Worm (Caenorhabditis elegans) whole organism, late embryonic: ENCODE results near the gene Y71H2B.11.

ENCODE experiments used
- C08G9.2 ChIP-seq: sonication (generic microtip); optimal IDR thresholded peaks from 2 replicates; lab custom pipeline; 2016; ENCODE audit warnings: mild to moderate bottlenecking, missing genetic modification characterization, moderate library complexity, missing compliant biosample characterization
- C38D4.7 ChIP-seq: fragments of 200-800 bp; sonication (Bioruptor generic); optimal IDR thresholded peaks from 2 replicates; lab custom pipeline; 2018; ENCODE audit warnings: mild to moderate bottlenecking, missing genetic modification characterization, moderate library complexity, missing compliant biosample characterization
- F13H6.1 ChIP-seq: sonication (generic microtip); optimal IDR thresholded peaks from 2 replicates; lab custom pipeline; 2016; ENCODE audit warnings: missing genetic modification characterization, missing compliant biosample characterization
- K02D7.2 ChIP-seq: sonication (generic microtip); optimal IDR thresholded peaks from 2 replicates; lab custom pipeline; 2017; ENCODE audit warnings: mild to moderate bottlenecking, missing genetic modification characterization, missing compliant biosample characterization
- Y22D7AL.16 ChIP-seq: sonication (generic microtip); optimal IDR thresholded peaks from 2 replicates; lab custom pipeline; 2016; ENCODE audit warnings: missing genetic modification characterization, missing compliant biosample characterization
- ahr-1 ChIP-seq: sonication (generic microtip); optimal IDR thresholded peaks from 2 replicates; lab custom pipeline; 2016; ENCODE audit warnings: missing genetic modification characterization, missing compliant biosample characterization
- ama-1 ChIP-seq: fragments of 150-350 bp; optimal IDR thresholded peaks from 2 replicates; lab custom pipeline; 2014
- ceh-14 ChIP-seq: sonication (generic microtip); optimal IDR thresholded peaks from 2 replicates; lab custom pipeline; 2016; ENCODE audit warnings: missing genotype, missing genetic modification characterization, missing compliant biosample characterization
- ceh-2 ChIP-seq: sonication (generic microtip); optimal IDR thresholded peaks from 2 replicates; lab custom pipeline; 2016; ENCODE audit warnings: missing genotype, missing genetic modification characterization, missing compliant biosample characterization
- ceh-22 ChIP-seq: sonication (generic microtip); optimal IDR thresholded peaks from 2 replicates; lab custom pipeline; 2017; ENCODE audit warnings: missing biosample characterization, missing genetic modification characterization
- ceh-24 ChIP-seq: sonication (generic microtip); optimal IDR thresholded peaks from 2 replicates; lab custom pipeline; 2016; ENCODE audit warnings: mild to moderate bottlenecking, missing genetic modification characterization, missing compliant biosample characterization
- ceh-30 ChIP-seq: fragments of 150-350 bp; optimal IDR thresholded peaks from 2 replicates; lab custom pipeline; 2014; ENCODE audit warnings: missing biosample characterization, missing genetic modification characterization
- ceh-31 ChIP-seq: sonication (generic microtip); optimal IDR thresholded peaks from 2 replicates; lab custom pipeline; 2016; ENCODE audit warnings: missing genetic modification characterization, missing compliant biosample characterization
- ceh-34 ChIP-seq: sonication (generic microtip); optimal IDR thresholded peaks from 2 replicates; lab custom pipeline; 2016; ENCODE audit warnings: mild to moderate bottlenecking, missing genetic modification characterization, missing compliant biosample characterization
- ceh-45 ChIP-seq: fragments of 200-800 bp; sonication (Bioruptor generic); IDR thresholded peaks from 2 replicates; pipeline ENCODE4 v1.3.6; 2022; ENCODE audit warnings: missing genetic modification reagents, missing genetic modification characterization, missing compliant biosample characterization
- ceh-9 ChIP-seq: sonication (generic microtip); optimal IDR thresholded peaks from 2 replicates; lab custom pipeline; 2016; ENCODE audit warnings: mild to moderate bottlenecking, missing genetic modification characterization, inconsistent platforms, missing compliant biosample characterization
- che-1 ChIP-seq: sonication (generic microtip); optimal IDR thresholded peaks from 2 replicates; lab custom pipeline; 2016; ENCODE audit warnings: mild to moderate bottlenecking, missing genetic modification characterization, missing compliant biosample characterization
- dmd-4 ChIP-seq: sonication (generic microtip); optimal IDR thresholded peaks from 2 replicates; lab custom pipeline; 2016; ENCODE audit warnings: borderline replicate concordance, missing genetic modification characterization, missing compliant biosample characterization
- dve-1 ChIP-seq: sonication (generic microtip); optimal IDR thresholded peaks from 2 replicates; lab custom pipeline; 2017; ENCODE audit warnings: antibody characterized with exemption, mild to moderate bottlenecking, missing genetic modification characterization, missing compliant biosample characterization
- elt-4 ChIP-seq: sonication (generic microtip); optimal IDR thresholded peaks from 2 replicates; lab custom pipeline; 2016; ENCODE audit warnings: missing genetic modification characterization, missing compliant biosample characterization
- ets-4 ChIP-seq: sonication (generic microtip); optimal IDR thresholded peaks from 2 replicates; lab custom pipeline; 2016; ENCODE audit warnings: missing genetic modification characterization, missing compliant biosample characterization
- eyg-1 ChIP-seq: sonication (generic microtip); optimal IDR thresholded peaks from 2 replicates; lab custom pipeline; 2016; ENCODE audit warnings: missing genotype, missing genetic modification characterization, missing compliant biosample characterization
- fax-1 ChIP-seq: sonication (generic microtip); optimal IDR thresholded peaks from 2 replicates; lab custom pipeline; 2016; ENCODE audit warnings: missing genotype, missing genetic modification characterization, missing compliant biosample characterization
- fkh-10 ChIP-seq: fragments of 150-350 bp; optimal IDR thresholded peaks from 2 replicates; lab custom pipeline; 2014; ENCODE audit warnings: missing biosample characterization, missing genetic modification reagents, missing genetic modification characterization
- hlh-13 ChIP-seq: fragments of 200-800 bp; sonication (Bioruptor generic); optimal IDR thresholded peaks from 2 replicates; lab custom pipeline; 2018; ENCODE audit warnings: mild to moderate bottlenecking, missing genetic modification characterization, missing compliant biosample characterization
- hlh-30 ChIP-seq: sonication (generic microtip); optimal IDR thresholded peaks from 2 replicates; lab custom pipeline; 2017; ENCODE audit warnings: antibody characterized with exemption, missing genetic modification characterization, missing compliant biosample characterization; ENCODE audit not compliant: insufficient read depth
- lim-6 ChIP-seq: sonication (generic microtip); optimal IDR thresholded peaks from 2 replicates; lab custom pipeline; 2016; ENCODE audit warnings: missing genetic modification characterization, missing compliant biosample characterization
- lin-11 ChIP-seq: fragments of 200-800 bp; sonication (Bioruptor generic); optimal IDR thresholded peaks from 2 replicates; lab custom pipeline; 2018; ENCODE audit warnings: mild to moderate bottlenecking, missing genetic modification characterization, missing compliant biosample characterization
- mec-3 ChIP-seq: sonication (generic microtip); optimal IDR thresholded peaks from 2 replicates; lab custom pipeline; 2016; ENCODE audit warnings: borderline replicate concordance, missing genetic modification characterization, missing compliant biosample characterization
- odd-2 ChIP-seq: sonication (generic microtip); optimal IDR thresholded peaks from 2 replicates; lab custom pipeline; 2017; ENCODE audit warnings: antibody characterized with exemption, mild to moderate bottlenecking, missing genetic modification characterization, missing compliant biosample characterization
- pag-3 ChIP-seq: sonication (generic microtip); optimal IDR thresholded peaks from 2 replicates; lab custom pipeline; 2016; ENCODE audit warnings: missing compliant biosample characterization, missing genetic modification characterization, borderline replicate concordance
- pax-1 ChIP-seq: fragments of 150-350 bp; optimal IDR thresholded peaks from 2 replicates; lab custom pipeline; 2014; ENCODE audit warnings: missing biosample characterization, missing genetic modification characterization
- pha-4 ChIP-seq: fragments of 150-350 bp; optimal IDR thresholded peaks from 2 replicates; lab custom pipeline; 2018; ENCODE audit warnings: missing biosample characterization, missing genetic modification reagents, missing genetic modification characterization
- pqm-1 ChIP-seq: sonication (generic microtip); optimal IDR thresholded peaks from 2 replicates; lab custom pipeline; 2016; ENCODE audit warnings: missing genetic modification characterization, missing compliant biosample characterization
- rnt-1 ChIP-seq: sonication (generic microtip); optimal IDR thresholded peaks from 2 replicates; lab custom pipeline; 2016; ENCODE audit warnings: missing genetic modification characterization, missing compliant biosample characterization
- sdc-2 ChIP-seq: sonication (generic microtip); optimal IDR thresholded peaks from 2 replicates; lab custom pipeline; 2016; ENCODE audit warnings: missing genotype, missing genetic modification characterization, missing compliant biosample characterization
- sox-2 ChIP-seq: fragments of 200-800 bp; sonication (Bioruptor generic); IDR thresholded peaks from 2 replicates; pipeline ENCODE4 v1.3.6; 2022; ENCODE audit warnings: missing genetic modification reagents, missing genetic modification characterization, missing compliant biosample characterization
- syd-9 ChIP-seq: sonication (generic microtip); optimal IDR thresholded peaks from 2 replicates; lab custom pipeline; 2016; ENCODE audit warnings: mild to moderate bottlenecking, missing genetic modification characterization, moderate library complexity, missing compliant biosample characterization
- ttx-3 ChIP-seq: sonication (generic microtip); optimal IDR thresholded peaks from 2 replicates; lab custom pipeline; 2016; ENCODE audit warnings: missing genetic modification reagents, missing genetic modification characterization, missing compliant biosample characterization
- unc-3 ChIP-seq, 2 experiments: fragments of 200-800 bp in 1 of 2; sonication (Bioruptor generic) in 1 of 2; sonication (generic microtip) in 1 of 2; conservative IDR thresholded peaks in 1 of 2; optimal IDR thresholded peaks in 1 of 2; 2 replicates each; pipeline versions ENCODE4 v1.3.6 to Lab custom; 2016 to 2022; ENCODE audit warnings: missing compliant biosample characterization in 2 of 2, missing genetic modification characterization in 2 of 2, missing genetic modification reagents in 1 of 2
- unc-42 ChIP-seq: sonication (generic microtip); optimal IDR thresholded peaks from 2 replicates; lab custom pipeline; 2016; ENCODE audit warnings: missing genotype, missing genetic modification characterization, missing compliant biosample characterization
- unc-55 ChIP-seq: sonication (generic microtip); optimal IDR thresholded peaks from 2 replicates; lab custom pipeline; 2017; ENCODE audit warnings: missing biosample characterization, missing genetic modification reagents, missing genetic modification characterization
- unc-86 ChIP-seq: sonication (generic microtip); optimal IDR thresholded peaks from 2 replicates; lab custom pipeline; 2016; ENCODE audit warnings: missing genetic modification characterization, missing compliant biosample characterization
- ztf-16 ChIP-seq: sonication (generic microtip); optimal IDR thresholded peaks from 2 replicates; lab custom pipeline; 2017; ENCODE audit warnings: missing genetic modification characterization, missing compliant biosample characterization

Gene Y71H2B.11

DNA sequence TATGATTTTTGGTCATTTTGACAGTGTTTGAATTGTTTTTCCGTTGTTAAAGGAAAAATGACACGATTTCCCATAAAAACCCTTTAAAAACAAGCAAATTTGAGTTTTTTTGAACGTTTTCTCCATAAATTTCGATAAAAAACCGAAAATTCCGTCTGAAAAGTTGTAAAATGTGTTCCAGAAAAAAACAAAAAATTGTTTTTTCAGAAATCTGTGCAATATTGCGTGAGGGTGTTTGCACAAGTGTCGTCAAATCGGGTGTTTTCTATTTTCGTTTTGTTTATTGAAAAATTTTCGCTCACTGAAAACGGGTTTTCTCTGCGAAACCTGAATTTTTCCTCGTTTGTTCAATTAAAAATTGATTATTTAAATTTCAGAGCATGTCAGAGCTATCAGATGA lies 15.8 kb downstream of the Y71H2B.11 start, which contains the start of gene ppfr-4:
ppfr-4 (plus strand) TSS at position 378 of the 400 bp plus-strand sequence.
- no peak for TF ChIP-seq ceh-30
- no peak for TF ChIP-seq pha-4 (tag; lab: Kevin White, UChicago)
- no peak for TF ChIP-seq ceh-2 (tag; lab: Kevin White, UChicago)
- TF ChIP-seq fax-1 (tag; lab: Kevin White, UChicago): no peak
- TF ChIP-seq syd-9 (tag; lab: Kevin White, UChicago): no peak
- no peak for TF ChIP-seq ceh-14 (tag; lab: Kevin White, UChicago)
- TF ChIP-seq pqm-1 (tag; lab: Kevin White, UChicago): no peak
- no peak for TF ChIP-seq hlh-30 (tag; lab: Kevin White, UChicago)
- TF ChIP-seq ceh-24 (tag; lab: Kevin White, UChicago): no peak
- no peak for TF ChIP-seq mec-3
- no peak for TF ChIP-seq ceh-9
- TF ChIP-seq unc-86 (tag; lab: Kevin White, UChicago): no peak
- TF ChIP-seq ets-4 (tag; lab: Kevin White, UChicago): no peak
- no peak for TF ChIP-seq elt-4 (tag; lab: Kevin White, UChicago)
- no peak for TF ChIP-seq ama-1 (lab: Kevin White, UChicago)
- TF ChIP-seq pag-3: no peak
- TF ChIP-seq sox-2 (GFP tag; lab: Robert Waterston, UW): no peak
- no peak for TF ChIP-seq ahr-1 (tag; lab: Kevin White, UChicago)
- TF ChIP-seq dmd-4 (tag; lab: Kevin White, UChicago): no peak

DNA sequence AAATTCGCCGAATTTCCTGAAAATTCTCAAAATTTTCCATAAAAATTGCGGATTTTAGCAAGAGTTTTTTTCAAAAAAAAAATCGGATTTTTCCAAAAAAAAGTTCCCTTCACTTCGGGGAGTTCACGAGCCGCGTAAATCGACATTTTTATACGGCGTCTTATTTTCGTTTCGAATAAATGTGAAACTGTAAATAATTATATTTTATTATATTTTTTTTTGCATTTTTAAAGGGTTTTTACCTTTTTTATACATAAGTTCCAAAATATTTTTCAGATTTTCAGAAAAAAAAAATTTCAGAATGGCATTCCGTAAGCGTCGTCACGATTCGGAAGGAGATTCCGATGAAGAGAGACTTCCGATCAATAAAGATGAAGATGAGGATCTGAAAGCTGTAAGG lies 19.1 kb downstream of the Y71H2B.11 start, which contains the start of gene Y71H2B.2:
Y71H2B.2 (plus strand) TSS at position 301 of the 400 bp plus-strand sequence.
- no peak for TF ChIP-seq pha-4 (tag; lab: Kevin White, UChicago)
- TF ChIP-seq ceh-34 (tag; lab: Kevin White, UChicago): no peak
- no peak for TF ChIP-seq ttx-3 (tag; lab: Kevin White, UChicago)
- TF ChIP-seq unc-3 (GFP tag; conservative IDR thresholded peaks at IDR 0.05; lab: Robert Waterston, UW): no peak
- TF ChIP-seq unc-3 (tag; optimal IDR thresholded peaks at IDR 0.05; lab: Kevin White, UChicago): no peak
- TF ChIP-seq sox-2 (GFP tag; lab: Robert Waterston, UW): no peak
- TF ChIP-seq pqm-1 (tag; lab: Kevin White, UChicago): no peak
- no peak for TF ChIP-seq ceh-2 (tag; lab: Kevin White, UChicago)
- no peak for TF ChIP-seq unc-42
- no peak for TF ChIP-seq Y22D7AL.16
- no peak for TF ChIP-seq unc-55
- TF ChIP-seq F13H6.1: no peak
- TF ChIP-seq fax-1 (tag; lab: Kevin White, UChicago): no peak
- TF ChIP-seq dve-1 (tag; lab: Kevin White, UChicago): no peak
- no peak for TF ChIP-seq ceh-45 (GFP tag; lab: Robert Waterston, UW)
- TF ChIP-seq hlh-13 (GFP tag; lab: Kevin White, UChicago): no peak
- no peak for TF ChIP-seq pag-3

DNA sequence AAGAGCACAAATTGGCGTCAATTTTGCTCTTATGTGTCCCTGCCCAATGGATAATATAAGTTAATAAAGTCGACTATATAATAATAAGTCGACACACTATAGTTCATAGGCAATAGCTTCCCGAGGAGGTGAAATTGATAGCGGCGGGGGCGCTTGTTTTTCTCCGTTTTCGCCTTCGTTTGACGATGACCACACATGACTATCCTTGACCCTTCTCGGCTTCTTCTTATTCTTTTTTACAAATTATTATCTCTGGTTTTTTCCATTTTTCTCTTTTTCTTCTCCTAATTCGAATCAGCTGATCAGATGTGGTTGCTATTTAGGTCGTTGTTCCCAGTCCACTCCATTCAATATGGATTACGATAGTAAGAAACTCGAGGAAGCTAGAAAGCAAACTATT lies 24.9 kb downstream of the Y71H2B.11 start, which contains the start of gene acbp-8:
acbp-8 (plus strand) TSS at position 324 of the 400 bp plus-strand sequence.
- TF ChIP-seq pag-3 (no peak), pax-1 (tag; lab: Kevin White, UChicago) (no peak), sdc-2 (tag; lab: Kevin White, UChicago) (no peak), unc-3 (GFP tag; conservative IDR thresholded peaks at IDR 0.05; lab: Robert Waterston, UW) (no peak), unc-3 (tag; optimal IDR thresholded peaks at IDR 0.05; lab: Kevin White, UChicago) (no peak), ceh-22 (no peak)

DNA sequence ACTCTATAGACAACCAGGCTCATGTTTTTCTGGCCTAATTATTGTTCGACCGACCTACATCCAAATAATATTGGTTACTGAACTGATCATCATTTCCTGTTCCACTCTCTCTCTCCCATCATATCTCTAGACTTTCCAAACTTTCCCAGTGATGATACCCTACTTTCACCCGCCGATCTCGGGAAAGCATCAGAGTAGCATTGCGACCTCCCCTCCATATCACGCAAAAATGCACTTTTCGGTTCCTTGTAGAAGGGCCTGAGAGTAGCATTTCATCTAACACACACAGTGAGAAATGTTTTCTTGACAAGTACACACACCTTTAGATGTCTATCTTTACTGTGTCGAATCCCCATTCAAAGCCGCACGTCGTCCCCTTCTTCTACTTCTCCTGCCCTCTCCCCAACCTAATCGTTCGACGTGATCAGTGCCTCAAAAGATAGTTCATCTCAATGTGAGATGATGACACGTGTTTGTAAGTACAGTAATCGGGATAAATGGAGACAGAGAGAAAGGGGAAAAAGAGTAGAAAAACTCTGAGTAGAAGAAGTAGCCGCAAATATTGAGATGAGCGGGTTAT lies 29.1 kb downstream of the Y71H2B.11 start:
- TF ChIP-seq dmd-4 (tag; lab: Kevin White, UChicago): no peak
- TF ChIP-seq odd-2 (tag; lab: Kevin White, UChicago): no peak

DNA sequence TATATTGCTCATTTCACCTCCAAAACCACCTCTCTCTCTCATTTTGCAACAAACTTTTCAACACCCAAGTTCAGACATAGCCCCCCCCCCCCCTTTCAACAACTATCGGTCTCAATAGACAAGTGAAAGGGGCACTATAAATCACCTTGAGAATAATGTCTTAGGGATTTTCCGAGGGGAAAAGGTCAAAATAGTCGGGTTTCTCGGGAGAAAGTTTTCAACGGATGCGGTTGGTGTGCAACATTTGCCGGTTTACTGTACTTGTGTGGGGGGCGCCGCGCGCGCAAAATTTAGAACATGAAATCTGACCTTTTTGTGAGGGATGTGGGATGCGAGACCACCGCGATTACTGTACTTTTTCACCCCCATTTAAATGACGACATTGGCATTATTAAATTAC lies 30.8 kb downstream of the Y71H2B.11 start:
- TF ChIP-seq lin-11 (tag; lab: Kevin White, UChicago) (no peak), dve-1 (tag; lab: Kevin White, UChicago) (no peak), che-1 (no peak), fkh-10 (no peak), fax-1 (tag; lab: Kevin White, UChicago) (no peak), rnt-1 (no peak), ztf-16 (no peak), C38D4.7 (GFP tag; lab: Kevin White, UChicago) (no peak), F13H6.1 (no peak), ceh-31 (tag; lab: Kevin White, UChicago) (no peak), Y22D7AL.16 (no peak), lim-6 (tag; lab: Kevin White, UChicago) (no peak), ceh-30 (no peak), K02D7.2 (tag; lab: Kevin White, UChicago) (no peak), eyg-1 (tag; lab: Kevin White, UChicago) (no peak), C08G9.2 (tag; lab: Kevin White, UChicago) (no peak)
